Fruit fly (Drosophila melanogaster) whole organism, embryonic: ENCODE results near the gene CG34462.

Experiments
- Aef1 ChIP-seq: fragments of 200-800 bp; sonication (Bioruptor generic); IDR thresholded peaks from 3 replicates; pipeline ENCODE4 v1.3.6; 2022; ENCODE audit warnings: missing biosample characterization, missing genetic modification characterization
- CG10267 ChIP-seq: fragments of 200-800 bp; sonication (Bioruptor generic); optimal IDR thresholded peaks from 2 replicates; lab custom pipeline; 2018; ENCODE audit warnings: missing biosample characterization, mild to moderate bottlenecking, missing genetic modification characterization, moderate library complexity
- CG11398 ChIP-seq: fragments of 200-800 bp; sonication (Bioruptor generic); optimal IDR thresholded peaks from 2 replicates; lab custom pipeline; 2016; ENCODE audit warnings: missing biosample characterization, missing genetic modification characterization
- CG11504 ChIP-seq: fragments of 200-800 bp; sonication (Bioruptor generic); optimal IDR thresholded peaks from 3 replicates; lab custom pipeline; 2019; ENCODE audit warnings: missing biosample characterization, mild to moderate bottlenecking, missing genetic modification characterization, moderate library complexity
- CG11560 ChIP-seq: fragments of 200-800 bp; sonication (Bioruptor generic); IDR thresholded peaks from 3 replicates; pipeline ENCODE4 v1.3.6; 2022; ENCODE audit warnings: missing biosample characterization, missing genetic modification characterization
- CG12236 ChIP-seq: fragments of 200-800 bp; sonication (Bioruptor generic); optimal IDR thresholded peaks from 2 replicates; lab custom pipeline; 2016; ENCODE audit warnings: missing biosample characterization, missing genetic modification characterization
- CG13624 ChIP-seq: fragments of 200-800 bp; sonication (Bioruptor generic); optimal IDR thresholded peaks from 2 replicates; lab custom pipeline; 2016; ENCODE audit warnings: missing biosample characterization, missing genetic modification characterization
- CG14050 ChIP-seq: fragments of 200-800 bp; sonication (Bioruptor generic); IDR thresholded peaks from 3 replicates; pipeline ENCODE4 v1.3.6; 2022; ENCODE audit warnings: missing biosample characterization, missing genetic modification characterization
- CG14860 ChIP-seq: fragments of 200-800 bp; sonication (Bioruptor generic); IDR thresholded peaks from 3 replicates; pipeline ENCODE4 v1.3.6; 2022; ENCODE audit warnings: missing biosample characterization, missing genetic modification characterization; ENCODE audit not compliant: partially characterized antibody
- CG18764 ChIP-seq: fragments of 200-800 bp; sonication (Bioruptor generic); optimal IDR thresholded peaks from 3 replicates; lab custom pipeline; 2016; ENCODE audit warnings: missing biosample characterization, missing genetic modification characterization
- CG2120 ChIP-seq: fragments of 200-800 bp; sonication (Bioruptor generic); optimal IDR thresholded peaks from 3 replicates; lab custom pipeline; 2016; ENCODE audit warnings: missing biosample characterization, missing genetic modification characterization
- CG30020 ChIP-seq: fragments of 200-800 bp; optimal IDR thresholded peaks from 2 replicates; lab custom pipeline; 2019; ENCODE audit warnings: missing biosample characterization, mild to moderate bottlenecking, missing genetic modification characterization, moderate library complexity
- CG30403 ChIP-seq: fragments of 200-800 bp; sonication (Bioruptor generic); optimal IDR thresholded peaks from 3 replicates; lab custom pipeline; 2016; ENCODE audit warnings: missing biosample characterization, missing genetic modification characterization
- CG31441 ChIP-seq: fragments of 200-800 bp; sonication (Bioruptor generic); IDR thresholded peaks from 2 replicates; pipeline ENCODE4 v1.3.6; 2022; ENCODE audit warnings: missing biosample characterization, missing genetic modification characterization
- CG4404 ChIP-seq: fragments of 200-800 bp; sonication (Bioruptor generic); IDR thresholded peaks from 2 replicates; pipeline ENCODE4 v1.3.6; 2022; ENCODE audit warnings: missing biosample characterization, missing genetic modification characterization
- CG4730 ChIP-seq: fragments of 200-800 bp; sonication (Bioruptor generic); IDR thresholded peaks from 2 replicates; pipeline ENCODE4 v1.3.6; 2022; ENCODE audit warnings: missing biosample characterization, missing genetic modification characterization
- CG6765 ChIP-seq: fragments of 200-800 bp; sonication (Bioruptor generic); optimal IDR thresholded peaks from 3 replicates; lab custom pipeline; 2017; ENCODE audit warnings: missing biosample characterization, mild to moderate bottlenecking, missing genetic modification characterization
- CG8089 ChIP-seq: fragments of 200-800 bp; sonication (Bioruptor generic); optimal IDR thresholded peaks from 3 replicates; lab custom pipeline; 2016; ENCODE audit warnings: missing biosample characterization, missing genetic modification characterization
- CG8944 ChIP-seq: fragments of 200-800 bp; sonication (Bioruptor generic); optimal IDR thresholded peaks from 3 replicates; lab custom pipeline; 2016; ENCODE audit warnings: missing biosample characterization, missing genetic modification characterization
- CG9932 ChIP-seq: fragments of 200-800 bp; sonication (Bioruptor generic); IDR thresholded peaks from 2 replicates; pipeline ENCODE4 v1.3.6; 2022; ENCODE audit warnings: missing biosample characterization, missing genetic modification characterization
- CTCF ChIP-seq: fragments of 200-800 bp; sonication (Bioruptor generic); optimal IDR thresholded peaks from 2 replicates; lab custom pipeline; 2017; ENCODE audit warnings: missing biosample characterization, mild to moderate bottlenecking, missing genetic modification characterization, moderate library complexity
- D19B ChIP-seq: fragments of 200-800 bp; sonication (Bioruptor generic); optimal IDR thresholded peaks from 2 replicates; lab custom pipeline; 2017; ENCODE audit warnings: missing biosample characterization, mild to moderate bottlenecking, missing genetic modification characterization
- Hmr ChIP-seq: fragments of 200-800 bp; sonication (Bioruptor generic); optimal IDR thresholded peaks from 3 replicates; lab custom pipeline; 2017; ENCODE audit warnings: mild to moderate bottlenecking, missing biosample characterization, missing genetic modification reagents, missing genetic modification characterization
- Hr51 ChIP-seq, 2 experiments: fragments of 200-800 bp; sonication (Bioruptor generic); optimal IDR thresholded peaks; 2 replicates in 1 of 2; 3 replicates in 1 of 2; lab custom pipeline; 2016 to 2018; ENCODE audit warnings: missing biosample characterization in 2 of 2, missing genetic modification characterization in 2 of 2, mild to moderate bottlenecking in 1 of 2, moderate library complexity in 1 of 2
- Hsf ChIP-seq: fragments of 200-800 bp; sonication (Bioruptor generic); optimal IDR thresholded peaks from 3 replicates; lab custom pipeline; 2016; ENCODE audit warnings: missing biosample characterization, missing genetic modification characterization
- Max ChIP-seq: fragments of 200-800 bp; sonication (Bioruptor generic); optimal IDR thresholded peaks from 2 replicates; lab custom pipeline; 2016; ENCODE audit warnings: missing biosample characterization, mild to moderate bottlenecking, missing genetic modification characterization
- Med ChIP-seq: fragments of 200-800 bp; sonication (Bioruptor generic); peaks from one replicate; lab custom pipeline; 2016; ENCODE audit warnings: missing biosample characterization, missing genetic modification characterization, mild to moderate bottlenecking, inconsistent platforms, moderate library complexity
- NK7.1 ChIP-seq: fragments of 200-800 bp; sonication (Bioruptor generic); optimal IDR thresholded peaks from 3 replicates; lab custom pipeline; 2016; ENCODE audit warnings: missing biosample characterization, missing genetic modification characterization
- Nf-YB ChIP-seq: fragments of 200-800 bp; sonication (Bioruptor generic); optimal IDR thresholded peaks from 3 replicates; lab custom pipeline; 2019; ENCODE audit warnings: missing biosample characterization, mild to moderate bottlenecking, missing genetic modification characterization, moderate library complexity
- Nf-YC ChIP-seq: fragments of 200-800 bp; optimal IDR thresholded peaks from 3 replicates; lab custom pipeline; 2019; ENCODE audit warnings: missing biosample characterization, mild to moderate bottlenecking, missing genetic modification characterization, moderate library complexity
- Oaz ChIP-seq: fragments of 200-800 bp; sonication (Bioruptor generic); IDR thresholded peaks from 2 replicates; pipeline ENCODE4 v1.3.6; 2022; ENCODE audit warnings: missing biosample characterization, missing genetic modification characterization
- PHDP ChIP-seq: fragments of 200-800 bp; sonication (Bioruptor generic); optimal IDR thresholded peaks from 3 replicates; lab custom pipeline; 2018; ENCODE audit warnings: missing biosample characterization, mild to moderate bottlenecking, missing genetic modification characterization, moderate library complexity
- Rfx ChIP-seq: fragments of 200-800 bp; sonication (Bioruptor generic); IDR thresholded peaks from 2 replicates; pipeline ENCODE4 v1.3.6; 2022; ENCODE audit warnings: missing biosample characterization, missing genetic modification characterization
- Xbp1 ChIP-seq: fragments of 200-800 bp; sonication (Bioruptor generic); optimal IDR thresholded peaks from 3 replicates; lab custom pipeline; 2016; ENCODE audit warnings: missing biosample characterization, mild to moderate bottlenecking, missing genetic modification characterization
- amos ChIP-seq: fragments of 200-800 bp; sonication (Bioruptor generic); IDR thresholded peaks from 2 replicates; pipeline ENCODE4 v1.3.6; 2022; ENCODE audit warnings: missing biosample characterization, missing genetic modification characterization; ENCODE audit not compliant: partially characterized antibody
- da ChIP-seq: fragments of 200-800 bp; sonication (Bioruptor generic); optimal IDR thresholded peaks from 2 replicates; lab custom pipeline; 2016; ENCODE audit warnings: missing biosample characterization, missing genetic modification characterization
- en ChIP-seq: fragments of 200-800 bp; sonication (Bioruptor generic); optimal IDR thresholded peaks from 2 replicates; lab custom pipeline; 2016; ENCODE audit warnings: missing biosample characterization, missing genetic modification characterization
- fru ChIP-seq: fragments of >200 bp; optimal IDR thresholded peaks from 2 replicates; lab custom pipeline; 2017
- her ChIP-seq: fragments of 200-800 bp; sonication (Bioruptor generic); optimal IDR thresholded peaks from 2 replicates; lab custom pipeline; 2016; ENCODE audit warnings: missing biosample characterization, missing genetic modification characterization
- klu ChIP-seq: fragments of 200-800 bp; sonication (Bioruptor generic); IDR thresholded peaks from 2 replicates; pipeline ENCODE4 v1.3.6; 2022; ENCODE audit warnings: missing biosample characterization, missing genetic modification characterization
- pan ChIP-seq, 4 experiments: fragments of >200 bp in 3 of 4; fragments of 200-800 bp in 1 of 4; sonication (Bioruptor generic) in 1 of 4; optimal IDR thresholded peaks in 3 of 4; IDR thresholded peaks in 1 of 4; 2 replicates each; pipeline versions ENCODE4 v1.3.6 to Lab custom; 2017 to 2022; ENCODE audit warnings: missing biosample characterization in 2 of 4, missing genetic modification characterization in 2 of 4, mixed read lengths in 1 of 4
- pho ChIP-seq: fragments of 200-800 bp; sonication (Bioruptor generic); optimal IDR thresholded peaks from 2 replicates; lab custom pipeline; 2016; ENCODE audit warnings: missing biosample characterization, missing genetic modification characterization
- pita ChIP-seq: fragments of 200-800 bp; sonication (Bioruptor generic); optimal IDR thresholded peaks from 2 replicates; lab custom pipeline; 2017; ENCODE audit warnings: missing biosample characterization, mild to moderate bottlenecking, missing genetic modification characterization
- run ChIP-seq: fragments of 200-800 bp; sonication (Bioruptor generic); optimal IDR thresholded peaks from 3 replicates; lab custom pipeline; 2018; ENCODE audit warnings: missing biosample characterization, mild to moderate bottlenecking, missing genetic modification characterization
- schlank ChIP-seq: fragments of 200-800 bp; sonication (Bioruptor generic); optimal IDR thresholded peaks from 2 replicates; lab custom pipeline; 2018; ENCODE audit warnings: missing biosample characterization, mild to moderate bottlenecking, missing genetic modification characterization
- tap ChIP-seq: fragments of 200-800 bp; optimal IDR thresholded peaks from 3 replicates; lab custom pipeline; 2019; ENCODE audit warnings: missing biosample characterization, mild to moderate bottlenecking, missing genetic modification characterization, moderate library complexity
- zen ChIP-seq: fragments of 200-800 bp; sonication (Bioruptor generic); optimal IDR thresholded peaks from 3 replicates; lab custom pipeline; 2018; ENCODE audit warnings: missing biosample characterization, mild to moderate bottlenecking, missing genetic modification characterization, moderate library complexity
- zf30C ChIP-seq: fragments of 200-800 bp; sonication (Bioruptor generic); optimal IDR thresholded peaks from 3 replicates; lab custom pipeline; 2018; ENCODE audit warnings: missing biosample characterization, mild to moderate bottlenecking, missing genetic modification characterization
- zfh2 ChIP-seq: fragments of 200-800 bp; sonication (Bioruptor generic); optimal IDR thresholded peaks from 2 replicates; lab custom pipeline; 2016; ENCODE audit warnings: missing biosample characterization, missing genetic modification characterization

The CG34462 gene

dm6 chr3L:8299224-8300130 is 28.9 kb upstream of the CG34462 start, which contains the start of the genes Arl5 and CG13671 (continued):
- TF ChIP-seq CG12236 (peak; percentile 5), CG4730 (GFP tag; lab: Robert Waterston, UW) (peak; percentile 72), pan (optimal IDR thresholded peaks at IDR 0.05; lab: Kevin White, UChicago) (no peak), pan (GFP tag; optimal IDR thresholded peaks at IDR 0.05 in 1 of 2, IDR thresholded peaks at IDR 0.05 in 1 of 2) (peak in 1 of 2 experiments; percentile 81), Hr51 (GFP tag; optimal IDR thresholded peaks at IDR 0.05; lab: Kevin White, UChicago) (peak; percentile 68), CG30403 (GFP tag; lab: Kevin White, UChicago) (peak; percentile 89), CTCF (peak; percentile 1), CG6765 (GFP tag; lab: Kevin White, UChicago) (no peak), run (tag; lab: Kevin White, UChicago) (no peak), schlank (tag; lab: Kevin White, UChicago) (no peak), Max (GFP tag; lab: Kevin White, UChicago) (peak; percentile 70), Aef1 (GFP tag; lab: Robert Waterston, UW) (peak; percentile 66), tap (no peak), CG31441 (peak; percentile 78), CG14860 (peak; percentile 62; the same call in 2 of the 3 replicates), CG18764 (GFP tag; lab: Kevin White, UChicago) (peak; percentile 81), CG30020 (tag; lab: Kevin White, UChicago) (peak; percentile 45), CG13624 (GFP tag; lab: Kevin White, UChicago) (peak; percentile 42), zen (tag; lab: Kevin White, UChicago) (peak; percentile 90), pho (GFP tag; lab: Kevin White, UChicago) (peak; percentile 68), CG8089 (GFP tag; lab: Kevin White, UChicago) (peak; percentile 24), zfh2 (GFP tag; lab: Kevin White, UChicago) (peak; percentile 80), da (no peak), Nf-YC (peak; percentile 37), CG14050 (GFP tag; lab: Robert Waterston, UW) (peak; percentile 67; the same call in 2 of the 3 replicates), CG11504 (no peak), Hsf (GFP tag; lab: Kevin White, UChicago) (peak; percentile 69), fru (lab: Kevin White, UChicago) (no peak), Nf-YB (GFP tag; lab: Kevin White, UChicago) (peak; percentile 29), PHDP (peak; percentile 74), CG11398 (GFP tag; lab: Kevin White, UChicago) (no peak), zf30C (GFP tag; lab: Kevin White, UChicago) (no peak), pita (no peak), D19B (GFP tag; lab: Kevin White, UChicago) (peak; percentile 15), Hmr (peak; percentile 75), NK7.1 (no peak), Med (GFP tag; lab: Kevin White, UChicago) (peak; percentile 92), CG9932 (GFP tag; lab: Robert Waterston, UW) (peak; percentile 88), CG11560 (tag; lab: Robert Waterston, UW) (no peak), klu (peak; percentile 54; the same call in 1 of the 2 replicates), her (GFP tag; lab: Kevin White, UChicago) (peak; percentile 35), Rfx (GFP tag; lab: Robert Waterston, UW) (peak; percentile 83), CG10267 (tag; lab: Kevin White, UChicago) (peak; percentile 97), CG4404 (GFP tag; lab: Robert Waterston, UW) (peak; percentile 74), CG2120 (GFP tag; lab: Kevin White, UChicago) (peak; percentile 84), Oaz (GFP tag; lab: Robert Waterston, UW) (0 out of 2 replicates have a peak, but pooled peaks have one; percentile 30), CG8944 (peak; percentile 39), Xbp1 (GFP tag; lab: Kevin White, UChicago) (peak; percentile 89), amos (GFP tag; lab: Robert Waterston, UW) (peak; percentile 72), en (no peak)
